Worm (Caenorhabditis elegans) whole organism, L4 larva: ENCODE data around the gene btb-17.

Source experiments
- lin-15B ChIP-seq: fragments of 150-350 bp; sonication (generic microtip); optimal IDR thresholded peaks from 3 replicates; lab custom pipeline; 2014; ENCODE audit warnings: missing biosample characterization, missing genetic modification characterization
- nhr-237 ChIP-seq: sonication (generic microtip); optimal IDR thresholded peaks from 2 replicates; lab custom pipeline; 2017; ENCODE audit warnings: missing biosample characterization, missing genetic modification characterization

- no peak for TF ChIP-seq nhr-237 (tag; lab: Kevin White, UChicago)
- TF ChIP-seq lin-15B (tag; lab: Kevin White, UChicago): no peak
Observed at ce11 chrII:3297914-3298313, 2.7 kb downstream of the btb-17 start, which contains the start of gene btb-18.
